Comparison of ENCODE assay signal across 2 worm cellular contexts in genomic region chrIII:3569763-3570162, ce11.
TF ChIP-seq lines count a peak whose summit lies in the region.

No protein-coding gene starts in this region.

TF ChIP-seq in whole organism, L1 larva, 84 proteins besides CTCF, POLR2A, EP300 and RAD21:
- no peak for TF ChIP-seq pag-3 (tag; optimal IDR thresholded peaks at IDR 0.05; lab: Kevin White, UChicago; ENCODE audit: borderline replicate concordance, insufficient read depth)
- TF ChIP-seq pax-3 (tag; optimal IDR thresholded peaks at IDR 0.05; lab: Kevin White, UChicago), result peak; percentile 98
- TF ChIP-seq fkh-10 (GFP tag; optimal IDR thresholded peaks at IDR 0.05; lab: Kevin White, UChicago), result no peak
- no peak for TF ChIP-seq C04F5.9 (tag; optimal IDR thresholded peaks at IDR 0.05; lab: Kevin White, UChicago)
- peak; percentile 92 for TF ChIP-seq dsc-1 (tag; optimal IDR thresholded peaks at IDR 0.05; lab: Kevin White, UChicago)
- no peak for TF ChIP-seq efl-1 (optimal IDR thresholded peaks at IDR 0.05; lab: Kevin White, UChicago)
- TF ChIP-seq efl-1 (GFP tag; optimal IDR thresholded peaks at IDR 0.05 in 1 of 2; lab: Kevin White, UChicago), result no peak
- TF ChIP-seq fkh-4 (tag; optimal IDR thresholded peaks at IDR 0.05; lab: Kevin White, UChicago; ENCODE audit: borderline replicate concordance), result no peak
TF ChIP-seq in whole organism, L1 larva: peak in this region for 2.

TF ChIP-seq in whole organism, L4 larva, 104 proteins besides CTCF, POLR2A, EP300 and RAD21:
- TF ChIP-seq nhr-48 (tag; optimal IDR thresholded peaks at IDR 0.05; lab: Kevin White, UChicago) (no peak), aha-1 (tag; lab: Kevin White, UChicago) (peak; percentile 92)

Comparison
In these comparisons a context has a peak if more than half of its experiments do, and no peak if none do; other contexts are left out.
1. Of the 29 proteins assayed by ChIP-seq in both whole organism, L4 larva and whole organism, L1 larva: peak only in whole organism, L4 larva: aha-1; only in whole organism, L1 larva: none; in both: none; in neither: 28.